Worm (Caenorhabditis elegans) whole organism, L1 larva: ENCODE results near the gene hsp-12.6.

ENCODE experiments used
- C04F5.9 ChIP-seq: sonication (generic microtip); optimal IDR thresholded peaks from 2 replicates; lab custom pipeline; 2016; ENCODE audit warnings: missing genetic modification characterization, missing compliant biosample characterization
- C34B4.2 ChIP-seq: sonication (generic microtip); optimal IDR thresholded peaks from 2 replicates; lab custom pipeline; 2017; ENCODE audit warnings: mild to moderate bottlenecking, missing genetic modification characterization, missing compliant biosample characterization
- F16B12.6 ChIP-seq: fragments of 150-350 bp; optimal IDR thresholded peaks from 2 replicates; lab custom pipeline; 2014; ENCODE audit warnings: missing biosample characterization, missing genetic modification characterization
- aha-1 ChIP-seq: fragments of 150-350 bp; optimal IDR thresholded peaks from 2 replicates; lab custom pipeline; 2014; ENCODE audit warnings: missing biosample characterization, missing genetic modification characterization
- aly-2 ChIP-seq: fragments of 150-350 bp; optimal IDR thresholded peaks from 2 replicates; lab custom pipeline; 2014; ENCODE audit warnings: missing biosample characterization, missing genetic modification characterization
- ama-1 ChIP-seq: fragments of 150-350 bp; optimal IDR thresholded peaks from 2 replicates; lab custom pipeline; 2014
- blmp-1 ChIP-seq: fragments of 150-350 bp; optimal IDR thresholded peaks from 2 replicates; lab custom pipeline; 2014; ENCODE audit warnings: missing biosample characterization, missing genetic modification characterization
- ceh-63 ChIP-seq: fragments of 200-800 bp; sonication (Bioruptor generic); optimal IDR thresholded peaks from 2 replicates; lab custom pipeline; 2018; ENCODE audit warnings: mild to moderate bottlenecking, missing genetic modification characterization, missing compliant biosample characterization
- ceh-82 ChIP-seq, 3 experiments: fragments of 150-350 bp in 1 of 3; sonication (generic microtip) in 2 of 3; optimal IDR thresholded peaks; 2 replicates each; lab custom pipeline; 2014 to 2017; ENCODE audit warnings: missing biosample characterization in 3 of 3, missing genetic modification characterization in 3 of 3
- ceh-88 ChIP-seq: fragments of 200-800 bp; sonication (Bioruptor generic); IDR thresholded peaks from 2 replicates; pipeline ENCODE4 v1.3.6; 2022; ENCODE audit warnings: missing genetic modification characterization, missing compliant biosample characterization
- ces-1 ChIP-seq: fragments of 150-350 bp; optimal IDR thresholded peaks from 2 replicates; lab custom pipeline; 2014; ENCODE audit warnings: missing biosample characterization, missing genetic modification reagents, missing genetic modification characterization
- dsc-1 ChIP-seq: sonication (generic microtip); optimal IDR thresholded peaks from 2 replicates; lab custom pipeline; 2016; ENCODE audit warnings: mild to moderate bottlenecking, missing genetic modification characterization, missing compliant biosample characterization
- efl-1 ChIP-seq, 4 experiments: fragments of 150-350 bp; optimal IDR thresholded peaks in 3 of 4; peaks in 1 of 4; 1 replicate in 1 of 4; 2 replicates in 3 of 4; lab custom pipeline; 2014; ENCODE audit warnings: missing biosample characterization in 2 of 4, missing genetic modification characterization in 2 of 4, missing genetic modification reagents in 2 of 4
- efl-3 ChIP-seq: fragments of 200-800 bp; sonication (Bioruptor generic); optimal IDR thresholded peaks from 2 replicates; lab custom pipeline; 2018; ENCODE audit warnings: mild to moderate bottlenecking, missing genetic modification characterization, missing compliant biosample characterization
- egl-27 ChIP-seq, 2 experiments: fragments of 150-350 bp in 1 of 2; sonication (generic microtip); optimal IDR thresholded peaks; 3 replicates each; lab custom pipeline; 2017 to 2018; ENCODE audit warnings: missing biosample characterization in 2 of 2, missing genetic modification characterization in 2 of 2, missing genetic modification reagents in 2 of 2
- elt-3 ChIP-seq, 6 experiments: fragments of 150-350 bp in 1 of 6; sonication (generic microtip); optimal IDR thresholded peaks; 2 replicates each; lab custom pipeline; 2017 to 2018; ENCODE audit warnings: missing biosample characterization in 6 of 6, missing genetic modification characterization in 6 of 6, inconsistent platforms in 1 of 6
- fkh-10 ChIP-seq: sonication (generic microtip); optimal IDR thresholded peaks from 2 replicates; lab custom pipeline; 2017; ENCODE audit warnings: missing biosample characterization, missing genetic modification reagents, missing genetic modification characterization
- fkh-4 ChIP-seq: sonication (generic microtip); optimal IDR thresholded peaks from 2 replicates; lab custom pipeline; 2016; ENCODE audit warnings: missing compliant biosample characterization, missing genetic modification characterization, borderline replicate concordance
- fkh-8 ChIP-seq: sonication (generic microtip); optimal IDR thresholded peaks from 2 replicates; lab custom pipeline; 2016; ENCODE audit warnings: mild to moderate bottlenecking, missing genetic modification characterization, missing compliant biosample characterization
- fos-1 ChIP-seq: fragments of 150-350 bp; optimal IDR thresholded peaks from 2 replicates; lab custom pipeline; 2014; ENCODE audit warnings: missing biosample characterization, missing genetic modification characterization
- grh-1 ChIP-seq: fragments of 200-800 bp; sonication (Bioruptor generic); IDR thresholded peaks from 2 replicates; pipeline ENCODE4 v1.3.6; 2022; ENCODE audit warnings: missing genetic modification reagents, missing genetic modification characterization, missing compliant biosample characterization
- hlh-17 ChIP-seq: fragments of 200-800 bp; sonication (Bioruptor generic); optimal IDR thresholded peaks from 2 replicates; lab custom pipeline; 2018; ENCODE audit warnings: missing genetic modification characterization, mild to moderate bottlenecking, missing compliant biosample characterization, moderate library complexity, borderline replicate concordance
- irx-1 ChIP-seq: sonication (generic microtip); optimal IDR thresholded peaks from 2 replicates; lab custom pipeline; 2016; ENCODE audit warnings: missing genetic modification characterization, missing compliant biosample characterization
- isw-1 ChIP-seq: fragments of 200-800 bp; sonication (Bioruptor generic); IDR thresholded peaks from 2 replicates; pipeline ENCODE4 v1.3.6; 2022; ENCODE audit warnings: missing genetic modification characterization, missing compliant biosample characterization
- lin-14 ChIP-seq: fragments of 200-800 bp; sonication (Bioruptor generic); optimal IDR thresholded peaks from 2 replicates; lab custom pipeline; 2018; ENCODE audit warnings: mild to moderate bottlenecking, missing genetic modification characterization, moderate library complexity, missing compliant biosample characterization
- lin-35 ChIP-seq, 2 experiments: fragments of 150-350 bp; optimal IDR thresholded peaks; 2 replicates each; lab custom pipeline; 2014; ENCODE audit warnings: missing biosample characterization in 2 of 2, missing genetic modification characterization in 2 of 2, missing genetic modification reagents in 2 of 2
- lin-39 ChIP-seq: fragments of 150-350 bp; optimal IDR thresholded peaks from 2 replicates; lab custom pipeline; 2014; ENCODE audit warnings: missing biosample characterization, missing genetic modification reagents, missing genetic modification characterization
- lir-3 ChIP-seq: sonication (generic microtip); optimal IDR thresholded peaks from 2 replicates; lab custom pipeline; 2016; ENCODE audit warnings: mild to moderate bottlenecking, missing genetic modification characterization, moderate library complexity, missing compliant biosample characterization; ENCODE audit not compliant: poor library complexity
- lsy-2 ChIP-seq, 2 experiments: fragments of 150-350 bp; optimal IDR thresholded peaks; 2 replicates each; lab custom pipeline; 2014; ENCODE audit warnings: missing biosample characterization in 2 of 2, missing genetic modification characterization in 2 of 2
- mef-2 ChIP-seq: fragments of 150-350 bp; optimal IDR thresholded peaks from 2 replicates; lab custom pipeline; 2014; ENCODE audit warnings: missing biosample characterization, missing genetic modification characterization
- nhr-11 ChIP-seq: fragments of 150-350 bp; optimal IDR thresholded peaks from 2 replicates; lab custom pipeline; 2014; ENCODE audit warnings: missing biosample characterization, missing genetic modification characterization
- nhr-20 ChIP-seq: sonication (generic microtip); optimal IDR thresholded peaks from 2 replicates; lab custom pipeline; 2016; ENCODE audit warnings: mild to moderate bottlenecking, missing genetic modification characterization, missing compliant biosample characterization
- nhr-237 ChIP-seq: fragments of 150-350 bp; optimal IDR thresholded peaks from 2 replicates; lab custom pipeline; 2014; ENCODE audit warnings: missing biosample characterization, missing genetic modification characterization
- nhr-28 ChIP-seq: fragments of 150-350 bp; optimal IDR thresholded peaks from 2 replicates; lab custom pipeline; 2014; ENCODE audit warnings: missing biosample characterization, missing genetic modification characterization
- nhr-47 ChIP-seq: sonication (generic microtip); optimal IDR thresholded peaks from 2 replicates; lab custom pipeline; 2016; ENCODE audit warnings: mild to moderate bottlenecking, missing genetic modification characterization, moderate library complexity, missing compliant biosample characterization
- nhr-76 ChIP-seq: sonication (generic microtip); optimal IDR thresholded peaks from 2 replicates; lab custom pipeline; 2017; ENCODE audit warnings: missing biosample characterization, missing genetic modification characterization
- nhr-77 ChIP-seq: fragments of 150-350 bp; optimal IDR thresholded peaks from 2 replicates; lab custom pipeline; 2014; ENCODE audit warnings: missing biosample characterization, missing genetic modification characterization
- nhr-84 ChIP-seq: sonication (generic microtip); optimal IDR thresholded peaks from 2 replicates; lab custom pipeline; 2017; ENCODE audit warnings: missing biosample characterization, missing genetic modification characterization
- pag-3 ChIP-seq: sonication (generic microtip); optimal IDR thresholded peaks from 2 replicates; lab custom pipeline; 2017; ENCODE audit warnings: missing genetic modification characterization, mild to moderate bottlenecking, missing compliant biosample characterization, antibody characterized with exemption, borderline replicate concordance; ENCODE audit not compliant: insufficient read depth
- pqm-1 ChIP-seq: sonication (generic microtip); optimal IDR thresholded peaks from 3 replicates; lab custom pipeline; 2017; ENCODE audit warnings: missing biosample characterization, missing genetic modification characterization
- rnt-1 ChIP-seq: sonication (generic microtip); optimal IDR thresholded peaks from 2 replicates; lab custom pipeline; 2016; ENCODE audit warnings: mild to moderate bottlenecking, missing genetic modification characterization, moderate library complexity, missing compliant biosample characterization
- snpc-4 ChIP-seq: fragments of 150-350 bp; optimal IDR thresholded peaks from 2 replicates; lab custom pipeline; 2014; ENCODE audit warnings: missing biosample characterization, missing genetic modification characterization
- snu-23 ChIP-seq: sonication (generic microtip); optimal IDR thresholded peaks from 2 replicates; lab custom pipeline; 2016; ENCODE audit warnings: missing genetic modification characterization, missing compliant biosample characterization
- sptf-1 ChIP-seq: fragments of 150-350 bp; optimal IDR thresholded peaks from 2 replicates; lab custom pipeline; 2014; ENCODE audit warnings: missing biosample characterization, missing genetic modification characterization
- swsn-7 ChIP-seq: sonication (generic microtip); optimal IDR thresholded peaks from 2 replicates; lab custom pipeline; 2016; ENCODE audit warnings: missing genetic modification characterization, missing compliant biosample characterization
- tbx-2 ChIP-seq: sonication (generic microtip); optimal IDR thresholded peaks from 2 replicates; lab custom pipeline; 2016; ENCODE audit warnings: missing genetic modification characterization, missing compliant biosample characterization
- unc-130 ChIP-seq: fragments of 150-350 bp; optimal IDR thresholded peaks from 2 replicates; lab custom pipeline; 2017; ENCODE audit warnings: missing biosample characterization, missing genetic modification characterization, inconsistent platforms
- unc-30 ChIP-seq: sonication (generic microtip); optimal IDR thresholded peaks from 2 replicates; lab custom pipeline; 2017; ENCODE audit warnings: missing biosample characterization, missing genetic modification characterization
- unc-86 ChIP-seq: sonication (generic microtip); optimal IDR thresholded peaks from 2 replicates; lab custom pipeline; 2016; ENCODE audit warnings: missing genetic modification characterization, missing compliant biosample characterization
- unc-98 ChIP-seq: fragments of 200-800 bp; sonication (Bioruptor generic); IDR thresholded peaks from 2 replicates; pipeline ENCODE4 v1.3.6; 2022; ENCODE audit warnings: missing genetic modification characterization, missing compliant biosample characterization
- zag-1 ChIP-seq: fragments of 150-350 bp; optimal IDR thresholded peaks from 2 replicates; lab custom pipeline; 2014; ENCODE audit warnings: missing biosample characterization, missing genetic modification characterization
- zip-4 ChIP-seq: fragments of 200-800 bp; sonication (Bioruptor generic); optimal IDR thresholded peaks from 2 replicates; lab custom pipeline; 2018; ENCODE audit warnings: mild to moderate bottlenecking, missing genetic modification characterization, moderate library complexity, missing compliant biosample characterization
- ztf-4 ChIP-seq: fragments of 150-350 bp; optimal IDR thresholded peaks from 2 replicates; lab custom pipeline; 2014; ENCODE audit warnings: missing biosample characterization, missing genetic modification characterization

hsp-12.6 gene

ce11 chrIV:9440880-9441336, 6.1 kb downstream of the hsp-12.6 start, which contains the start of gene idh-1 (continued):
- peak; percentile 13 for TF ChIP-seq swsn-7 (tag; lab: Kevin White, UChicago)
- peak; percentile 61 to 88 for TF ChIP-seq lin-35 (GFP tag; optimal IDR thresholded peaks at IDR 0.05; lab: Kevin White, UChicago)
- TF ChIP-seq ztf-4 (tag; lab: Kevin White, UChicago): no peak
- TF ChIP-seq ama-1: peak; percentile 85
- TF ChIP-seq fos-1 (tag; lab: Kevin White, UChicago): no peak
- no peak for TF ChIP-seq aha-1 (tag; lab: Kevin White, UChicago)
- TF ChIP-seq lir-3 (tag; lab: Kevin White, UChicago): no peak
- TF ChIP-seq fkh-4 (tag; lab: Kevin White, UChicago): no peak
- no peak for TF ChIP-seq nhr-28 (tag; lab: Kevin White, UChicago)
- no peak for TF ChIP-seq pag-3
- TF ChIP-seq aly-2 (tag; lab: Kevin White, UChicago): no peak
- TF ChIP-seq nhr-77: no peak
- no peak for TF ChIP-seq zag-1
- TF ChIP-seq ceh-82 (tag; optimal IDR thresholded peaks at IDR 0.05; lab: Kevin White, UChicago): peak in 2 of 3 experiments; percentile 10 to 14
- TF ChIP-seq fkh-10 (GFP tag; lab: Kevin White, UChicago): no peak
- TF ChIP-seq F16B12.6: peak; percentile 65
- no peak for TF ChIP-seq zip-4 (GFP tag; lab: Kevin White, UChicago)
- TF ChIP-seq hlh-17 (GFP tag; lab: Kevin White, UChicago): no peak
- peak; percentile 77 for TF ChIP-seq snpc-4
- peak; percentile 59 for TF ChIP-seq rnt-1 (tag; lab: Kevin White, UChicago)
- TF ChIP-seq dsc-1 (tag; lab: Kevin White, UChicago): peak; percentile 4
- no peak for TF ChIP-seq lin-39 (tag; lab: Kevin White, UChicago)
- TF ChIP-seq grh-1 (GFP tag; lab: Robert Waterston, UW): peak; percentile 23; the same call in 1 of the 2 replicates
- peak; percentile 33 for TF ChIP-seq blmp-1
- peak; percentile 33 for TF ChIP-seq nhr-47 (tag; lab: Kevin White, UChicago)
- peak; percentile 16 for TF ChIP-seq tbx-2 (tag; lab: Kevin White, UChicago)
- TF ChIP-seq sptf-1 (tag; lab: Kevin White, UChicago): no peak
- no peak for TF ChIP-seq irx-1 (tag; lab: Kevin White, UChicago)
- TF ChIP-seq unc-86: no peak
- TF ChIP-seq unc-30: no peak
- TF ChIP-seq nhr-11 (tag; lab: Kevin White, UChicago): no peak
- TF ChIP-seq nhr-76: no peak
- peak; percentile 32 to 42 for TF ChIP-seq lsy-2 (tag; optimal IDR thresholded peaks at IDR 0.05; lab: Kevin White, UChicago)
- TF ChIP-seq nhr-237: peak; percentile 25
- no peak for TF ChIP-seq ces-1 (GFP tag; lab: Kevin White, UChicago)
- TF ChIP-seq egl-27 (tag; optimal IDR thresholded peaks at IDR 0.05; lab: Kevin White, UChicago): no peak
- peak; percentile 70 for TF ChIP-seq snu-23 (GFP tag; lab: Kevin White, UChicago)
- no peak for TF ChIP-seq fkh-8 (tag; lab: Kevin White, UChicago)
- peak; percentile 80 to 88 for TF ChIP-seq efl-1 (optimal IDR thresholded peaks at IDR 0.05; lab: Kevin White, UChicago)
- TF ChIP-seq efl-1 (GFP tag; optimal IDR thresholded peaks at IDR 0.05 in 1 of 2; lab: Kevin White, UChicago): peak; percentile 87 to 98
- no peak for TF ChIP-seq ceh-88 (GFP tag; lab: Robert Waterston, UW)
- no peak for TF ChIP-seq C34B4.2
- no peak for TF ChIP-seq unc-130 (tag; lab: Kevin White, UChicago)
- no peak for TF ChIP-seq nhr-84 (tag; lab: Kevin White, UChicago)
- TF ChIP-seq pqm-1 (tag; lab: Kevin White, UChicago): no peak
- no peak for TF ChIP-seq efl-3 (GFP tag; lab: Kevin White, UChicago)
- no peak for TF ChIP-seq isw-1 (GFP tag; lab: Robert Waterston, UW)
- TF ChIP-seq lin-14 (GFP tag; lab: Kevin White, UChicago): peak; percentile 90
- TF ChIP-seq unc-98 (GFP tag; lab: Robert Waterston, UW): no peak
- no peak for TF ChIP-seq C04F5.9 (tag; lab: Kevin White, UChicago)
- no peak for TF ChIP-seq ceh-63
- no peak for TF ChIP-seq mef-2 (tag; lab: Kevin White, UChicago)
- peak in 2 of 6 experiments; percentile 20 to 66 for TF ChIP-seq elt-3 (tag; optimal IDR thresholded peaks at IDR 0.05; lab: Kevin White, UChicago)
- TF ChIP-seq nhr-20 (tag; lab: Kevin White, UChicago): peak; percentile 69
